Fruit fly (Drosophila melanogaster) whole organism, embryonic: ENCODE results near the gene POLDIP2.

ENCODE experiments used
- B-H2 ChIP-seq: fragments of 200-800 bp; sonication (Bioruptor generic); optimal IDR thresholded peaks from 2 replicates; lab custom pipeline; 2018; ENCODE audit warnings: missing biosample characterization, mild to moderate bottlenecking, missing genetic modification characterization
- CG10209 ChIP-seq: fragments of 200-800 bp; sonication (Bioruptor generic); optimal IDR thresholded peaks from 3 replicates; lab custom pipeline; 2017; ENCODE audit warnings: missing biosample characterization, mild to moderate bottlenecking, missing genetic modification characterization, missing genetic modification reagents
- CG10431 ChIP-seq: fragments of 200-800 bp; sonication (Bioruptor generic); optimal IDR thresholded peaks from 3 replicates; lab custom pipeline; 2018; ENCODE audit warnings: missing biosample characterization, mild to moderate bottlenecking, missing genetic modification characterization
- CG11723 ChIP-seq: fragments of 200-800 bp; sonication (Bioruptor generic); optimal IDR thresholded peaks from 2 replicates; lab custom pipeline; 2017; ENCODE audit warnings: missing biosample characterization, mild to moderate bottlenecking, missing genetic modification characterization
- CG12769 ChIP-seq: fragments of 200-800 bp; sonication (Bioruptor generic); optimal IDR thresholded peaks from 2 replicates; lab custom pipeline; 2019; ENCODE audit warnings: missing biosample characterization, mild to moderate bottlenecking, missing genetic modification characterization, moderate library complexity
- CG14050 ChIP-seq: fragments of 200-800 bp; sonication (Bioruptor generic); IDR thresholded peaks from 3 replicates; pipeline ENCODE4 v1.3.6; 2022; ENCODE audit warnings: missing biosample characterization, missing genetic modification characterization
- CG14710 ChIP-seq: fragments of 200-800 bp; sonication (Bioruptor generic); optimal IDR thresholded peaks from 3 replicates; lab custom pipeline; 2019; ENCODE audit warnings: missing biosample characterization, mild to moderate bottlenecking, missing genetic modification characterization, moderate library complexity
- CG15601 ChIP-seq: fragments of 200-800 bp; sonication (Bioruptor generic); optimal IDR thresholded peaks from 3 replicates; lab custom pipeline; 2019; ENCODE audit warnings: missing biosample characterization, mild to moderate bottlenecking, missing genetic modification characterization, moderate library complexity
- CG17186 ChIP-seq: fragments of 200-800 bp; sonication (Bioruptor generic); optimal IDR thresholded peaks from 3 replicates; lab custom pipeline; 2017; ENCODE audit warnings: missing biosample characterization, missing genetic modification reagents, missing genetic modification characterization
- CG17385 ChIP-seq: fragments of 200-800 bp; sonication (Bioruptor generic); optimal IDR thresholded peaks from 3 replicates; lab custom pipeline; 2018; ENCODE audit warnings: missing biosample characterization, mild to moderate bottlenecking, missing genetic modification characterization
- CG18011 ChIP-seq: fragments of 200-800 bp; sonication (Bioruptor generic); optimal IDR thresholded peaks from 2 replicates; lab custom pipeline; 2017; ENCODE audit warnings: missing biosample characterization, missing genetic modification characterization, mild to moderate bottlenecking, moderate library complexity, missing genotype
- CG2116 ChIP-seq: fragments of 200-800 bp; sonication (Bioruptor generic); optimal IDR thresholded peaks from 3 replicates; lab custom pipeline; 2018; ENCODE audit warnings: missing biosample characterization, mild to moderate bottlenecking, missing genetic modification characterization
- CG6791 ChIP-seq: fragments of 200-800 bp; sonication (Bioruptor generic); IDR thresholded peaks from 3 replicates; pipeline ENCODE4 v1.3.6; 2022; ENCODE audit warnings: missing biosample characterization, missing genetic modification characterization; ENCODE audit not compliant: partially characterized antibody
- CG7928 ChIP-seq: fragments of 200-800 bp; sonication (Bioruptor generic); optimal IDR thresholded peaks from 2 replicates; lab custom pipeline; 2017; ENCODE audit warnings: missing biosample characterization, mild to moderate bottlenecking, missing genetic modification characterization
- CG8388 ChIP-seq: fragments of 200-800 bp; sonication (Bioruptor generic); optimal IDR thresholded peaks from 2 replicates; lab custom pipeline; 2019; ENCODE audit warnings: missing biosample characterization, mild to moderate bottlenecking, missing genetic modification characterization, moderate library complexity
- Chrac-16 ChIP-seq: fragments of 200-800 bp; sonication (Bioruptor generic); optimal IDR thresholded peaks from 3 replicates; lab custom pipeline; 2016; ENCODE audit warnings: missing biosample characterization, missing genetic modification characterization
- Dbx ChIP-seq: fragments of 200-800 bp; sonication (Bioruptor generic); IDR thresholded peaks from 3 replicates; pipeline ENCODE4 v1.3.6; 2022; ENCODE audit warnings: missing biosample characterization, missing genetic modification characterization
- Dip2 ChIP-seq: fragments of 200-800 bp; sonication (Bioruptor generic); IDR thresholded peaks from 2 replicates; pipeline ENCODE4 v1.3.6; 2022; ENCODE audit warnings: missing biosample characterization, missing genetic modification characterization
- Dip3 ChIP-seq: fragments of 200-800 bp; sonication (Bioruptor generic); optimal IDR thresholded peaks from 3 replicates; lab custom pipeline; 2016; ENCODE audit warnings: missing biosample characterization, missing genetic modification characterization
- Drgx ChIP-seq: fragments of 200-800 bp; sonication (Bioruptor generic); IDR thresholded peaks from 2 replicates; pipeline ENCODE4 v1.3.6; 2022; ENCODE audit warnings: missing biosample characterization, missing genetic modification characterization
- E2f2 ChIP-seq: fragments of 200-800 bp; sonication (Bioruptor generic); IDR thresholded peaks from 2 replicates; pipeline ENCODE4 v1.3.6; 2022; ENCODE audit warnings: missing biosample characterization, missing genetic modification characterization
- Fer2 ChIP-seq: fragments of 200-800 bp; sonication (Bioruptor generic); optimal IDR thresholded peaks from 2 replicates; lab custom pipeline; 2018; ENCODE audit warnings: missing biosample characterization, mild to moderate bottlenecking, missing genetic modification characterization, moderate library complexity
- Fer3 ChIP-seq: fragments of 200-800 bp; sonication (Bioruptor generic); optimal IDR thresholded peaks from 2 replicates; lab custom pipeline; 2018; ENCODE audit warnings: missing biosample characterization, mild to moderate bottlenecking, missing genetic modification characterization, moderate library complexity
- HHEX ChIP-seq: fragments of 200-800 bp; sonication (Bioruptor generic); optimal IDR thresholded peaks from 3 replicates; lab custom pipeline; 2017; ENCODE audit warnings: missing biosample characterization, mild to moderate bottlenecking, missing genetic modification characterization, missing genetic modification reagents
- HLH3B ChIP-seq: fragments of 200-800 bp; sonication (Bioruptor generic); IDR thresholded peaks from 2 replicates; pipeline ENCODE4 v1.3.6; 2022; ENCODE audit warnings: missing biosample characterization, missing genetic modification characterization
- MESR4 ChIP-seq: fragments of 200-800 bp; sonication (Bioruptor generic); optimal IDR thresholded peaks from 2 replicates; lab custom pipeline; 2018; ENCODE audit warnings: missing biosample characterization, mild to moderate bottlenecking, missing genetic modification characterization, moderate library complexity
- NFAT ChIP-seq: fragments of 200-800 bp; sonication (Bioruptor generic); IDR thresholded peaks from 2 replicates; pipeline ENCODE4 v1.3.6; 2022; ENCODE audit warnings: missing biosample characterization, missing genetic modification characterization
- Opbp ChIP-seq: fragments of 200-800 bp; sonication (Bioruptor generic); IDR thresholded peaks from 3 replicates; pipeline ENCODE4 v1.3.6; 2022; ENCODE audit warnings: missing biosample characterization, missing genetic modification characterization; ENCODE audit not compliant: partially characterized antibody
- Rx ChIP-seq: fragments of 200-800 bp; sonication (Bioruptor generic); IDR thresholded peaks from 2 replicates; pipeline ENCODE4 v1.3.6; 2022; ENCODE audit warnings: missing biosample characterization, missing genetic modification characterization
- Xbp1 ChIP-seq: fragments of 200-800 bp; sonication (Bioruptor generic); optimal IDR thresholded peaks from 3 replicates; lab custom pipeline; 2016; ENCODE audit warnings: missing biosample characterization, mild to moderate bottlenecking, missing genetic modification characterization
- btn ChIP-seq: fragments of 200-800 bp; sonication (Bioruptor generic); optimal IDR thresholded peaks from 2 replicates; lab custom pipeline; 2016; ENCODE audit warnings: missing biosample characterization, missing genetic modification characterization
- cato ChIP-seq: fragments of 200-800 bp; sonication (Bioruptor generic); optimal IDR thresholded peaks from 2 replicates; lab custom pipeline; 2016; ENCODE audit warnings: missing biosample characterization, missing genetic modification characterization, borderline replicate concordance
- chif ChIP-seq, 2 experiments: fragments of 200-800 bp; sonication (Bioruptor generic); optimal IDR thresholded peaks; 3 replicates each; lab custom pipeline; 2016; ENCODE audit warnings: missing biosample characterization in 2 of 2, missing genetic modification characterization in 2 of 2
- emc ChIP-seq: fragments of 200-800 bp; sonication (Bioruptor generic); optimal IDR thresholded peaks from 2 replicates; lab custom pipeline; 2016; ENCODE audit warnings: missing biosample characterization, missing genetic modification characterization
- fu2 ChIP-seq: fragments of 200-800 bp; sonication (Bioruptor generic); optimal IDR thresholded peaks from 2 replicates; lab custom pipeline; 2016; ENCODE audit warnings: missing biosample characterization, missing genetic modification characterization
- grn ChIP-seq: fragments of 200-800 bp; sonication (Bioruptor generic); optimal IDR thresholded peaks from 3 replicates; lab custom pipeline; 2017; ENCODE audit warnings: missing biosample characterization, missing genetic modification characterization
- gro ChIP-seq: fragments of 200-800 bp; sonication (Bioruptor generic); optimal IDR thresholded peaks from 2 replicates; lab custom pipeline; 2016; ENCODE audit warnings: missing biosample characterization, missing genetic modification characterization
- lilli ChIP-seq: fragments of 200-800 bp; sonication (Bioruptor generic); optimal IDR thresholded peaks from 3 replicates; lab custom pipeline; 2016; ENCODE audit warnings: missing biosample characterization, missing genetic modification characterization
- maf-S ChIP-seq: fragments of 200-800 bp; sonication (Bioruptor generic); optimal IDR thresholded peaks from 2 replicates; lab custom pipeline; 2016; ENCODE audit warnings: missing biosample characterization, missing genetic modification characterization
- mirr ChIP-seq: fragments of 200-800 bp; sonication (Bioruptor generic); optimal IDR thresholded peaks from 3 replicates; lab custom pipeline; 2018; ENCODE audit warnings: missing biosample characterization, mild to moderate bottlenecking, missing genetic modification characterization
- nerfin-1 ChIP-seq: fragments of 200-800 bp; sonication (Bioruptor generic); optimal IDR thresholded peaks from 3 replicates; lab custom pipeline; 2019; ENCODE audit warnings: missing biosample characterization, mild to moderate bottlenecking, missing genetic modification characterization, moderate library complexity
- pan ChIP-seq, 4 experiments: fragments of >200 bp in 3 of 4; fragments of 200-800 bp in 1 of 4; sonication (Bioruptor generic) in 1 of 4; optimal IDR thresholded peaks in 3 of 4; IDR thresholded peaks in 1 of 4; 2 replicates each; pipeline versions ENCODE4 v1.3.6 to Lab custom; 2017 to 2022; ENCODE audit warnings: missing biosample characterization in 2 of 4, missing genetic modification characterization in 2 of 4, mixed read lengths in 1 of 4
- pros ChIP-seq: fragments of 200-800 bp; sonication (Bioruptor generic); optimal IDR thresholded peaks from 3 replicates; lab custom pipeline; 2019; ENCODE audit warnings: missing biosample characterization, mild to moderate bottlenecking, missing genetic modification characterization, moderate library complexity
- psq ChIP-seq: fragments of 200-800 bp; sonication (Bioruptor generic); optimal IDR thresholded peaks from 2 replicates; lab custom pipeline; 2017; ENCODE audit warnings: missing biosample characterization, missing genetic modification characterization
- slou ChIP-seq: fragments of 200-800 bp; sonication (Bioruptor generic); optimal IDR thresholded peaks from 3 replicates; lab custom pipeline; 2016; ENCODE audit warnings: missing biosample characterization, missing genetic modification characterization
- trem ChIP-seq: fragments of 200-800 bp; optimal IDR thresholded peaks from 3 replicates; lab custom pipeline; 2019; ENCODE audit warnings: missing biosample characterization, mild to moderate bottlenecking, missing genetic modification characterization, moderate library complexity
- tup ChIP-seq: fragments of 200-800 bp; sonication (Bioruptor generic); optimal IDR thresholded peaks from 2 replicates; lab custom pipeline; 2016; ENCODE audit warnings: missing biosample characterization, mild to moderate bottlenecking, missing genetic modification characterization, moderate library complexity
- unc-4 ChIP-seq: fragments of 200-800 bp; sonication (Bioruptor generic); IDR thresholded peaks from 2 replicates; pipeline ENCODE4 v1.3.6; 2022; ENCODE audit warnings: missing biosample characterization, missing genetic modification characterization; ENCODE audit not compliant: partially characterized antibody
- wor ChIP-seq: fragments of 200-800 bp; sonication (Bioruptor generic); IDR thresholded peaks from 2 replicates; pipeline ENCODE4 v1.3.6; 2022; ENCODE audit warnings: missing biosample characterization, missing genetic modification characterization
- yki ChIP-seq: fragments of >200 bp; optimal IDR thresholded peaks from 3 replicates; lab custom pipeline; 2018

The POLDIP2 gene

dm6 chr3R:5466875-5467274 is 703 bp upstream of the POLDIP2 start, which contains the start of gene RpL35A (continued):
- TF ChIP-seq Fer3 (tag; lab: Kevin White, UChicago), result peak; percentile 80
- peak; percentile 89 for TF ChIP-seq HHEX (GFP tag; lab: Kevin White, UChicago)
- peak; percentile 89 for TF ChIP-seq B-H2 (GFP tag; lab: Kevin White, UChicago)
- peak; percentile 58; the same call in 1 of the 2 replicates for TF ChIP-seq NFAT (GFP tag; lab: Robert Waterston, UW)
- peak; percentile 99 for TF ChIP-seq MESR4
- TF ChIP-seq psq (GFP tag; lab: Kevin White, UChicago), result no peak
- peak; percentile 86 for TF ChIP-seq CG10431
- no peak for TF ChIP-seq Drgx (GFP tag; lab: Robert Waterston, UW)
- peak; percentile 51 for TF ChIP-seq Xbp1 (GFP tag; lab: Kevin White, UChicago)
- TF ChIP-seq Opbp, result peak; percentile 49; the same call in 2 of the 3 replicates
- TF ChIP-seq slou (GFP tag; lab: Kevin White, UChicago), result no peak
- TF ChIP-seq CG14050 (GFP tag; lab: Robert Waterston, UW), result peak; percentile 30; the same call in 2 of the 3 replicates
- TF ChIP-seq CG17385 (GFP tag; lab: Kevin White, UChicago), result peak; percentile 79
- TF ChIP-seq wor (GFP tag; lab: Robert Waterston, UW), result no peak
- TF ChIP-seq CG18011, result peak; percentile 66
- TF ChIP-seq CG11723 (GFP tag; lab: Kevin White, UChicago), result peak; percentile 76
- TF ChIP-seq unc-4 (GFP tag; lab: Robert Waterston, UW), result no peak
- peak; percentile 26; the same call in 1 of the 2 replicates for TF ChIP-seq HLH3B (GFP tag; lab: Robert Waterston, UW)
- TF ChIP-seq tup (GFP tag; lab: Kevin White, UChicago), result no peak
- no peak for TF ChIP-seq yki
- TF ChIP-seq btn, result peak; percentile 61
- TF ChIP-seq mirr, result peak; percentile 87
- TF ChIP-seq E2f2 (GFP tag; lab: Robert Waterston, UW), result peak; percentile 21
- TF ChIP-seq fu2 (GFP tag; lab: Kevin White, UChicago), result peak; percentile 19
- TF ChIP-seq lilli (GFP tag; lab: Kevin White, UChicago), result peak; percentile 63
- no peak for TF ChIP-seq Chrac-16
- TF ChIP-seq Dbx (GFP tag; lab: Robert Waterston, UW), result peak; percentile 66
- no peak for TF ChIP-seq CG2116 (GFP tag; lab: Kevin White, UChicago)
- peak; percentile 64 for TF ChIP-seq nerfin-1
- TF ChIP-seq CG12769 (tag; lab: Kevin White, UChicago), result no peak
- TF ChIP-seq Dip2 (GFP tag; lab: Robert Waterston, UW), result no peak
- TF ChIP-seq Dip3 (GFP tag; lab: Kevin White, UChicago), result peak; percentile 33
- TF ChIP-seq CG7928 (GFP tag; lab: Kevin White, UChicago), result peak; percentile 43
- TF ChIP-seq Fer2, result peak; percentile 68
- no peak for TF ChIP-seq CG6791 (GFP tag; lab: Robert Waterston, UW)
- TF ChIP-seq CG8388 (GFP tag; lab: Kevin White, UChicago), result peak; percentile 73
- peak; percentile 76 for TF ChIP-seq gro (GFP tag; lab: Kevin White, UChicago)
- no peak for TF ChIP-seq cato (GFP tag; lab: Kevin White, UChicago)
- TF ChIP-seq emc (GFP tag; lab: Kevin White, UChicago), result peak; percentile 12
- no peak for TF ChIP-seq pan (optimal IDR thresholded peaks at IDR 0.05; lab: Kevin White, UChicago)
- peak in 1 of 2 experiments; percentile 67 for TF ChIP-seq pan (GFP tag; optimal IDR thresholded peaks at IDR 0.05 in 1 of 2, IDR thresholded peaks at IDR 0.05 in 1 of 2)
- TF ChIP-seq CG17186, result peak; percentile 100
- peak; percentile 60 for TF ChIP-seq CG10209
- no peak for TF ChIP-seq Rx (GFP tag; lab: Robert Waterston, UW)
- TF ChIP-seq CG15601, result peak; percentile 75
- TF ChIP-seq grn (GFP tag; lab: Kevin White, UChicago), result peak; percentile 43
- TF ChIP-seq pros (GFP tag; lab: Kevin White, UChicago), result peak; percentile 14
- peak; percentile 37 to 65 for TF ChIP-seq chif (GFP tag; optimal IDR thresholded peaks at IDR 0.05; lab: Kevin White, UChicago)
- peak; percentile 45 for TF ChIP-seq maf-S (GFP tag; lab: Kevin White, UChicago)
- peak; percentile 71 for TF ChIP-seq CG14710 (tag; lab: Kevin White, UChicago)
- peak; percentile 61 for TF ChIP-seq trem (tag; lab: Kevin White, UChicago)
